Worm (Caenorhabditis elegans) whole organism, late embryonic: Measurements from ENCODE around the gene C33F10.4.

Source experiments
- C08G9.2 ChIP-seq: sonication (generic microtip); optimal IDR thresholded peaks from 2 replicates; lab custom pipeline; 2016; ENCODE audit warnings: mild to moderate bottlenecking, missing genetic modification characterization, moderate library complexity, missing compliant biosample characterization
- C38D4.7 ChIP-seq: fragments of 200-800 bp; sonication (Bioruptor generic); optimal IDR thresholded peaks from 2 replicates; lab custom pipeline; 2018; ENCODE audit warnings: mild to moderate bottlenecking, missing genetic modification characterization, moderate library complexity, missing compliant biosample characterization
- K02D7.2 ChIP-seq: sonication (generic microtip); optimal IDR thresholded peaks from 2 replicates; lab custom pipeline; 2017; ENCODE audit warnings: mild to moderate bottlenecking, missing genetic modification characterization, missing compliant biosample characterization
- T23F11.4 ChIP-seq: fragments of 200-800 bp; sonication (Bioruptor generic); optimal IDR thresholded peaks from 2 replicates; lab custom pipeline; 2018; ENCODE audit warnings: mild to moderate bottlenecking, missing genetic modification characterization, missing compliant biosample characterization
- Y22D7AL.16 ChIP-seq: sonication (generic microtip); optimal IDR thresholded peaks from 2 replicates; lab custom pipeline; 2016; ENCODE audit warnings: missing genetic modification characterization, missing compliant biosample characterization
- ama-1 ChIP-seq: fragments of 150-350 bp; optimal IDR thresholded peaks from 2 replicates; lab custom pipeline; 2014
- ceh-22 ChIP-seq: sonication (generic microtip); optimal IDR thresholded peaks from 2 replicates; lab custom pipeline; 2017; ENCODE audit warnings: missing biosample characterization, missing genetic modification characterization
- ceh-24 ChIP-seq: sonication (generic microtip); optimal IDR thresholded peaks from 2 replicates; lab custom pipeline; 2016; ENCODE audit warnings: mild to moderate bottlenecking, missing genetic modification characterization, missing compliant biosample characterization
- ceh-34 ChIP-seq: sonication (generic microtip); optimal IDR thresholded peaks from 2 replicates; lab custom pipeline; 2016; ENCODE audit warnings: mild to moderate bottlenecking, missing genetic modification characterization, missing compliant biosample characterization
- ceh-45 ChIP-seq: fragments of 200-800 bp; sonication (Bioruptor generic); IDR thresholded peaks from 2 replicates; pipeline ENCODE4 v1.3.6; 2022; ENCODE audit warnings: missing genetic modification reagents, missing genetic modification characterization, missing compliant biosample characterization
- dmd-4 ChIP-seq: sonication (generic microtip); optimal IDR thresholded peaks from 2 replicates; lab custom pipeline; 2016; ENCODE audit warnings: borderline replicate concordance, missing genetic modification characterization, missing compliant biosample characterization
- dve-1 ChIP-seq: sonication (generic microtip); optimal IDR thresholded peaks from 2 replicates; lab custom pipeline; 2017; ENCODE audit warnings: antibody characterized with exemption, mild to moderate bottlenecking, missing genetic modification characterization, missing compliant biosample characterization
- elt-2 ChIP-seq: sonication (generic microtip); optimal IDR thresholded peaks from 2 replicates; lab custom pipeline; 2016; ENCODE audit warnings: missing genetic modification reagents, missing genetic modification characterization, missing compliant biosample characterization
- elt-4 ChIP-seq: sonication (generic microtip); optimal IDR thresholded peaks from 2 replicates; lab custom pipeline; 2016; ENCODE audit warnings: missing genetic modification characterization, missing compliant biosample characterization
- ets-4 ChIP-seq: sonication (generic microtip); optimal IDR thresholded peaks from 2 replicates; lab custom pipeline; 2016; ENCODE audit warnings: missing genetic modification characterization, missing compliant biosample characterization
- fax-1 ChIP-seq: sonication (generic microtip); optimal IDR thresholded peaks from 2 replicates; lab custom pipeline; 2016; ENCODE audit warnings: missing genotype, missing genetic modification characterization, missing compliant biosample characterization
- fkh-10 ChIP-seq: fragments of 150-350 bp; optimal IDR thresholded peaks from 2 replicates; lab custom pipeline; 2014; ENCODE audit warnings: missing biosample characterization, missing genetic modification reagents, missing genetic modification characterization
- fkh-6 ChIP-seq: sonication (generic microtip); optimal IDR thresholded peaks from 2 replicates; lab custom pipeline; 2016; ENCODE audit warnings: missing genetic modification characterization, missing compliant biosample characterization
- gmeb-2 ChIP-seq: sonication (generic microtip); optimal IDR thresholded peaks from 2 replicates; lab custom pipeline; 2016; ENCODE audit warnings: missing genetic modification characterization, inconsistent platforms, missing compliant biosample characterization
- lim-6 ChIP-seq: sonication (generic microtip); optimal IDR thresholded peaks from 2 replicates; lab custom pipeline; 2016; ENCODE audit warnings: missing genetic modification characterization, missing compliant biosample characterization
- lin-11 ChIP-seq: fragments of 200-800 bp; sonication (Bioruptor generic); optimal IDR thresholded peaks from 2 replicates; lab custom pipeline; 2018; ENCODE audit warnings: mild to moderate bottlenecking, missing genetic modification characterization, missing compliant biosample characterization
- madf-2 ChIP-seq: sonication (generic microtip); optimal IDR thresholded peaks from 2 replicates; lab custom pipeline; 2017; ENCODE audit warnings: missing genetic modification characterization, missing compliant biosample characterization
- nfya-1 ChIP-seq: sonication (generic microtip); optimal IDR thresholded peaks from 2 replicates; lab custom pipeline; 2017; ENCODE audit warnings: missing genetic modification characterization, mild to moderate bottlenecking, missing compliant biosample characterization, antibody characterized with exemption, moderate library complexity
- nhr-232 ChIP-seq: sonication (generic microtip); optimal IDR thresholded peaks from 2 replicates; lab custom pipeline; 2016; ENCODE audit warnings: missing genetic modification characterization, missing compliant biosample characterization
- pag-3 ChIP-seq: sonication (generic microtip); optimal IDR thresholded peaks from 2 replicates; lab custom pipeline; 2016; ENCODE audit warnings: missing compliant biosample characterization, missing genetic modification characterization, borderline replicate concordance
- pax-1 ChIP-seq: fragments of 150-350 bp; optimal IDR thresholded peaks from 2 replicates; lab custom pipeline; 2014; ENCODE audit warnings: missing biosample characterization, missing genetic modification characterization
- pha-2 ChIP-seq: sonication (generic microtip); optimal IDR thresholded peaks from 2 replicates; lab custom pipeline; 2017; ENCODE audit warnings: mild to moderate bottlenecking, missing genetic modification characterization, missing compliant biosample characterization
- rnt-1 ChIP-seq: sonication (generic microtip); optimal IDR thresholded peaks from 2 replicates; lab custom pipeline; 2016; ENCODE audit warnings: missing genetic modification characterization, missing compliant biosample characterization
- sdc-2 ChIP-seq: sonication (generic microtip); optimal IDR thresholded peaks from 2 replicates; lab custom pipeline; 2016; ENCODE audit warnings: missing genotype, missing genetic modification characterization, missing compliant biosample characterization
- ttx-3 ChIP-seq: sonication (generic microtip); optimal IDR thresholded peaks from 2 replicates; lab custom pipeline; 2016; ENCODE audit warnings: missing genetic modification reagents, missing genetic modification characterization, missing compliant biosample characterization
- unc-55 ChIP-seq: sonication (generic microtip); optimal IDR thresholded peaks from 2 replicates; lab custom pipeline; 2017; ENCODE audit warnings: missing biosample characterization, missing genetic modification reagents, missing genetic modification characterization
- unc-86 ChIP-seq: sonication (generic microtip); optimal IDR thresholded peaks from 2 replicates; lab custom pipeline; 2016; ENCODE audit warnings: missing genetic modification characterization, missing compliant biosample characterization
- zip-5 ChIP-seq: sonication (generic microtip); optimal IDR thresholded peaks from 2 replicates; lab custom pipeline; 2016; ENCODE audit warnings: missing genetic modification characterization, missing compliant biosample characterization

The C33F10.4 gene

DNA sequence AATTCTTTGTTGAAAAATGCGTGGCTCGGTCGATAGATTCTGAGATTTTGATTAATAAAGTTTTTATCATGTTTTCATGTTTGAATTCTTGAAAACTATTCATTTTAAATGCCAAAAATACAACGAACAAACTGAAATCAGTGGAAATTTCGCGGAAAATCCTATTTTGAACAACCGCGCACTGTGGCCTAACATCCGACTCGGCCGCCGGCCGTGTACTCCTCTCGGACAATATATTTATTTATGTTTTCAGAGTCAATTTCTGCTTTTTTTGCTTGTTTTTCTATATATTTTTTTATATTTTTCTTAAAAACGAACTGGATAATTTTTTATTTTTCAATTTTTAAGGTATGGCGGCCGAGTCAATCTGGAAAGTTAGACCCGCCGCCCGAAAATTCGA, 4.3 kb upstream of the C33F10.4 start, which contains the start of gene F26G1.1 (continued):
- TF ChIP-seq ceh-34 (tag; lab: Kevin White, UChicago) (peak; percentile 29), sdc-2 (tag; lab: Kevin White, UChicago) (peak; percentile 48), Y22D7AL.16 (tag; lab: Kevin White, UChicago) (no peak), zip-5 (tag; lab: Kevin White, UChicago) (peak; percentile 83), fax-1 (tag; lab: Kevin White, UChicago) (peak; percentile 57)

DNA sequence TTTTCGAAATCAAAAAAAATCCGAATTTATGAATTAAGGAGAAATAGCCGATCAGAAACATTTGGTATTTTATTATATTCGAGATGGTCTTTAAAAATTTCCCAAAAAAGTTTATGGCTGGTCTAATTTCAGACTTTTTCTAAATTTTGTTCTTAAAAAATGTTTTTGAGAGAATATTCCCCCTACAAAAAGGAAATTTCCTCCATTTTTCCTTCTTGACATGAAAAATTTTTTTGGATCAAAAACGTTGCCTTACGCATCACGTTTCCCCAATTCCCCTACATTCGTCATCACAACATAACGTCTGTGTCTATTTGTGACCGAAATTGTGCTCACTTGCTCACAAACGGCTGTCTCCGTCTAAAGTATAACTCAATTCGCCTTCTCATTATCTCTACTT, 2.2 kb upstream of the C33F10.4 start:
- TF ChIP-seq ceh-24 (tag; lab: Kevin White, UChicago) (no peak), fkh-10 (GFP tag; lab: Kevin White, UChicago) (no peak), Y22D7AL.16 (tag; lab: Kevin White, UChicago) (no peak), elt-4 (tag; lab: Kevin White, UChicago) (no peak), unc-55 (no peak), rnt-1 (tag; lab: Kevin White, UChicago) (no peak), elt-2 (tag; lab: Kevin White, UChicago) (no peak), pha-2 (tag; lab: Kevin White, UChicago) (no peak), fkh-6 (tag; lab: Kevin White, UChicago) (no peak)

ce11 chrII:4797071-4797470, 1.5 kb downstream of the C33F10.4 start, which contains the start of gene C33F10.14:
Gene C33F10.14, plus strand, starts transcription at chrII:4797371.
- TF ChIP-seq lim-6 (tag; lab: Kevin White, UChicago): no peak
- TF ChIP-seq pax-1 (tag; lab: Kevin White, UChicago): no peak
- no peak for TF ChIP-seq rnt-1 (tag; lab: Kevin White, UChicago)
- no peak for TF ChIP-seq elt-4 (tag; lab: Kevin White, UChicago)
- TF ChIP-seq unc-86 (tag; lab: Kevin White, UChicago): no peak

- TF ChIP-seq K02D7.2 (no peak), pag-3 (no peak), elt-4 (tag; lab: Kevin White, UChicago) (no peak), C08G9.2 (tag; lab: Kevin White, UChicago) (no peak), unc-55 (no peak), C38D4.7 (GFP tag; lab: Kevin White, UChicago) (no peak), ceh-22 (no peak), nhr-232 (tag; lab: Kevin White, UChicago) (no peak), unc-86 (tag; lab: Kevin White, UChicago) (no peak), dve-1 (tag; lab: Kevin White, UChicago) (no peak), ets-4 (tag; lab: Kevin White, UChicago) (no peak), ama-1 (lab: Kevin White, UChicago) (no peak), dmd-4 (no peak), T23F11.4 (no peak), lin-11 (tag; lab: Kevin White, UChicago) (no peak), madf-2 (tag; lab: Kevin White, UChicago) (no peak), ceh-45 (no peak), gmeb-2 (no peak), ttx-3 (tag; lab: Kevin White, UChicago) (no peak), rnt-1 (tag; lab: Kevin White, UChicago) (no peak)
- TF ChIP-seq, all 69 proteins: peak for 0
Observed at ce11 chrII:4800524-4800923, 5.0 kb downstream of the C33F10.4 start.

- TF ChIP-seq elt-2 (tag; lab: Kevin White, UChicago): peak; percentile 80
- TF ChIP-seq pha-2 (tag; lab: Kevin White, UChicago): no peak
Observed at ce11 chrII:4802917-4803316, 7.4 kb downstream of the C33F10.4 start.

DNA sequence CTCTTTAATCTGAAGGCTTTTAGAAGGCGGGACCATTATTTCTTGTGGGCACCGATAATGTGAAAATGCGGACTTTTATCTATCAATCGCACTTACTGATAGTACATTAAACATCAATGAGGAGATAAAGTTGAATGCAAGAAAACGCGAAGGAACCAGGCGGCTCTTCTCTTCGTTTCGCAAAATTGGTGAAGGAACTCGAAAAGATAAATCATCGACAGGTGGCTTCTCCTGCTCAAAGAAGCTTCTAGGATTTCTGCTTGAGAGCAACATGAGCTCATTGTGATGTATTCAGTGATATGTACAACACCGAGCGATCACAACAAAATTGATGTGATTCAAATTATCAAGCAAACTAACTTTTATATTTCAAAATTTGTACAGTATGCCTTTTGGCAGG, 10.2 kb downstream of the C33F10.4 start:
- no peak for TF ChIP-seq nfya-1 (tag; lab: Kevin White, UChicago)
- TF ChIP-seq unc-55: peak; percentile 61
- TF ChIP-seq rnt-1 (tag; lab: Kevin White, UChicago): peak; percentile 52
